Fruit fly (Drosophila melanogaster) whole organism, embryonic: ENCODE results near the gene CG12057.

Experiments used
- Asciz ChIP-seq: fragments of 200-800 bp; sonication (Bioruptor generic); optimal IDR thresholded peaks from 2 replicates; lab custom pipeline; 2017; ENCODE audit warnings: missing biosample characterization, mild to moderate bottlenecking, missing genetic modification characterization, missing genetic modification reagents
- Awh ChIP-seq: fragments of 200-800 bp; sonication (Bioruptor generic); IDR thresholded peaks from 2 replicates; pipeline ENCODE4, ENCODE4 v1.3.6; 2022; ENCODE audit warnings: missing biosample characterization, missing genetic modification characterization
- Blimp-1 ChIP-seq: fragments of 200-800 bp; sonication (Bioruptor generic); optimal IDR thresholded peaks from 3 replicates; lab custom pipeline; 2018; ENCODE audit warnings: missing biosample characterization, missing genetic modification characterization, mild to moderate bottlenecking, moderate library complexity, missing genetic modification reagents
- CG11247 ChIP-seq: fragments of 200-800 bp; sonication (Bioruptor generic); IDR thresholded peaks from 2 replicates; pipeline ENCODE4 v1.3.6; 2022; ENCODE audit warnings: missing biosample characterization, missing genetic modification characterization
- CG11398 ChIP-seq: fragments of 200-800 bp; sonication (Bioruptor generic); optimal IDR thresholded peaks from 2 replicates; lab custom pipeline; 2016; ENCODE audit warnings: missing biosample characterization, missing genetic modification characterization
- CG1233 ChIP-seq: fragments of 200-800 bp; sonication (Bioruptor generic); optimal IDR thresholded peaks from 4 replicates; lab custom pipeline; 2018; ENCODE audit warnings: missing biosample characterization, mild to moderate bottlenecking, missing genetic modification characterization
- CG12942 ChIP-seq: fragments of 200-800 bp; sonication (Bioruptor generic); optimal IDR thresholded peaks from 3 replicates; lab custom pipeline; 2016; ENCODE audit warnings: missing biosample characterization, missing genetic modification characterization
- CG13287 ChIP-seq: fragments of 200-800 bp; sonication (Bioruptor generic); IDR thresholded peaks from 2 replicates; pipeline ENCODE4 v1.3.6; 2022; ENCODE audit warnings: missing biosample characterization, missing genetic modification characterization; ENCODE audit not compliant: partially characterized antibody
- CG1529 ChIP-seq: fragments of 200-800 bp; sonication (Bioruptor generic); optimal IDR thresholded peaks from 3 replicates; lab custom pipeline; 2018; ENCODE audit warnings: missing biosample characterization, missing genetic modification characterization
- CG1647 ChIP-seq: fragments of 200-800 bp; sonication (Bioruptor generic); optimal IDR thresholded peaks from 3 replicates; lab custom pipeline; 2016; ENCODE audit warnings: missing biosample characterization, missing genetic modification characterization
- CG17829 ChIP-seq: fragments of 200-800 bp; optimal IDR thresholded peaks from 2 replicates; lab custom pipeline; 2019; ENCODE audit warnings: missing biosample characterization, mild to moderate bottlenecking, missing genetic modification characterization, moderate library complexity
- CG1792 ChIP-seq: fragments of 200-800 bp; sonication (Bioruptor generic); optimal IDR thresholded peaks from 2 replicates; lab custom pipeline; 2016; ENCODE audit warnings: missing biosample characterization, missing genetic modification characterization
- CG1832 ChIP-seq: fragments of 200-800 bp; sonication (Bioruptor generic); optimal IDR thresholded peaks from 2 replicates; lab custom pipeline; 2017; ENCODE audit warnings: missing biosample characterization, mild to moderate bottlenecking, missing genetic modification characterization, inconsistent platforms
- CG3281 ChIP-seq: fragments of 200-800 bp; sonication (Bioruptor generic); optimal IDR thresholded peaks from 3 replicates; lab custom pipeline; 2017; ENCODE audit warnings: missing biosample characterization, mild to moderate bottlenecking, missing genetic modification characterization
- CG4328 ChIP-seq: fragments of 200-800 bp; sonication (Bioruptor generic); optimal IDR thresholded peaks from 3 replicates; lab custom pipeline; 2017; ENCODE audit warnings: missing biosample characterization, missing genetic modification reagents, missing genetic modification characterization
- CG4707 ChIP-seq: fragments of 200-800 bp; sonication (Bioruptor generic); optimal IDR thresholded peaks from 2 replicates; lab custom pipeline; 2018; ENCODE audit warnings: missing biosample characterization, mild to moderate bottlenecking, missing genetic modification characterization, moderate library complexity
- CG4820 ChIP-seq: fragments of 200-800 bp; sonication (Bioruptor generic); optimal IDR thresholded peaks from 3 replicates; lab custom pipeline; 2016; ENCODE audit warnings: missing biosample characterization, missing genetic modification characterization
- CG5953 ChIP-seq: fragments of 200-800 bp; sonication (Bioruptor generic); IDR thresholded peaks from 2 replicates; pipeline ENCODE4 v1.3.6; 2022; ENCODE audit warnings: missing biosample characterization, missing genetic modification characterization
- CG6765 ChIP-seq: fragments of 200-800 bp; sonication (Bioruptor generic); optimal IDR thresholded peaks from 3 replicates; lab custom pipeline; 2017; ENCODE audit warnings: missing biosample characterization, mild to moderate bottlenecking, missing genetic modification characterization
- CG7271 ChIP-seq: fragments of 200-800 bp; sonication (Bioruptor generic); optimal IDR thresholded peaks from 2 replicates; lab custom pipeline; 2018; ENCODE audit warnings: missing biosample characterization, mild to moderate bottlenecking, missing genetic modification characterization, moderate library complexity
- CG7987 ChIP-seq: fragments of 200-800 bp; sonication (Bioruptor generic); optimal IDR thresholded peaks from 2 replicates; lab custom pipeline; 2018; ENCODE audit warnings: missing biosample characterization, mild to moderate bottlenecking, missing genetic modification characterization, moderate library complexity
- Chrac-16 ChIP-seq: fragments of 200-800 bp; sonication (Bioruptor generic); optimal IDR thresholded peaks from 3 replicates; lab custom pipeline; 2016; ENCODE audit warnings: missing biosample characterization, missing genetic modification characterization
- Ets65A ChIP-seq: fragments of 200-800 bp; sonication (Bioruptor generic); peaks from one replicate; lab custom pipeline; 2016; ENCODE audit warnings: missing biosample characterization, missing genetic modification characterization
- HmgD ChIP-seq: fragments of 200-800 bp; sonication (Bioruptor generic); optimal IDR thresholded peaks from 3 replicates; lab custom pipeline; 2016; ENCODE audit warnings: missing biosample characterization, missing genetic modification characterization
- Hr51 ChIP-seq, 2 experiments: fragments of 200-800 bp; sonication (Bioruptor generic); optimal IDR thresholded peaks; 2 replicates in 1 of 2; 3 replicates in 1 of 2; lab custom pipeline; 2016 to 2018; ENCODE audit warnings: missing biosample characterization in 2 of 2, missing genetic modification characterization in 2 of 2, mild to moderate bottlenecking in 1 of 2, moderate library complexity in 1 of 2
- Oaz ChIP-seq: fragments of 200-800 bp; sonication (Bioruptor generic); IDR thresholded peaks from 2 replicates; pipeline ENCODE4 v1.3.6; 2022; ENCODE audit warnings: missing biosample characterization, missing genetic modification characterization
- Pdp1 ChIP-seq, 2 experiments: fragments of 200-800 bp; sonication (Bioruptor generic); optimal IDR thresholded peaks; 3 replicates each; lab custom pipeline; 2016; ENCODE audit warnings: missing biosample characterization in 2 of 2, missing genetic modification characterization in 2 of 2, mild to moderate bottlenecking in 1 of 2, moderate library complexity in 1 of 2
- Ptx1 ChIP-seq: fragments of 200-800 bp; sonication (Bioruptor generic); IDR thresholded peaks from 2 replicates; pipeline ENCODE4 v1.3.6; 2022; ENCODE audit warnings: missing biosample characterization, missing genetic modification characterization
- Taf1 ChIP-seq: fragments of 200-800 bp; sonication (Bioruptor generic); IDR thresholded peaks from 2 replicates; pipeline ENCODE4 v1.3.6; 2022; ENCODE audit warnings: missing biosample characterization, missing genetic modification characterization
- Vsx1 ChIP-seq: fragments of 200-800 bp; sonication (Bioruptor generic); optimal IDR thresholded peaks from 2 replicates; lab custom pipeline; 2017; ENCODE audit warnings: missing biosample characterization, mild to moderate bottlenecking, missing genetic modification characterization, missing genetic modification reagents
- bbx ChIP-seq: fragments of 200-800 bp; sonication (Bioruptor generic); IDR thresholded peaks from 2 replicates; pipeline ENCODE4 v1.3.6; 2022; ENCODE audit warnings: missing biosample characterization, missing genetic modification characterization; ENCODE audit not compliant: partially characterized antibody
- bcd ChIP-seq: fragments of 200-800 bp; sonication (Bioruptor generic); optimal IDR thresholded peaks from 2 replicates; lab custom pipeline; 2017; ENCODE audit warnings: missing biosample characterization, mild to moderate bottlenecking, missing genetic modification characterization
- bowl ChIP-seq: fragments of 200-800 bp; sonication (Bioruptor generic); IDR thresholded peaks from 2 replicates; pipeline ENCODE4 v1.3.6; 2022; ENCODE audit warnings: missing biosample characterization, missing genetic modification characterization
- cas ChIP-seq: fragments of 200-800 bp; sonication (Bioruptor generic); IDR thresholded peaks from 2 replicates; pipeline ENCODE4 v1.3.6; 2022; ENCODE audit warnings: missing biosample characterization, missing genetic modification characterization
- cato ChIP-seq: fragments of 200-800 bp; sonication (Bioruptor generic); optimal IDR thresholded peaks from 2 replicates; lab custom pipeline; 2016; ENCODE audit warnings: missing biosample characterization, missing genetic modification characterization, borderline replicate concordance
- caup ChIP-seq: fragments of 200-800 bp; sonication (Bioruptor generic); optimal IDR thresholded peaks from 3 replicates; lab custom pipeline; 2017; ENCODE audit warnings: missing biosample characterization, mild to moderate bottlenecking, missing genetic modification characterization, moderate library complexity; ENCODE audit not compliant: severe bottlenecking
- danr ChIP-seq: fragments of 200-800 bp; sonication (Bioruptor generic); IDR thresholded peaks from 2 replicates; pipeline ENCODE4 v1.3.6; 2022; ENCODE audit warnings: missing biosample characterization, missing genetic modification characterization
- dimm ChIP-seq: fragments of 200-800 bp; sonication (Bioruptor generic); IDR thresholded peaks from 2 replicates; pipeline ENCODE4 v1.3.6; 2022; ENCODE audit warnings: missing biosample characterization, missing genetic modification characterization
- ham ChIP-seq: fragments of 200-800 bp; sonication (Bioruptor generic); IDR thresholded peaks from 2 replicates; pipeline ENCODE4 v1.3.6; 2022; ENCODE audit warnings: missing biosample characterization, missing genetic modification characterization
- her ChIP-seq: fragments of 200-800 bp; sonication (Bioruptor generic); optimal IDR thresholded peaks from 2 replicates; lab custom pipeline; 2016; ENCODE audit warnings: missing biosample characterization, missing genetic modification characterization
- lbe ChIP-seq: fragments of 200-800 bp; sonication (Bioruptor generic); optimal IDR thresholded peaks from 2 replicates; lab custom pipeline; 2016; ENCODE audit warnings: missing biosample characterization, mild to moderate bottlenecking, missing genetic modification characterization
- nmo ChIP-seq: fragments of 200-800 bp; sonication (Bioruptor generic); optimal IDR thresholded peaks from 2 replicates; lab custom pipeline; 2018; ENCODE audit warnings: missing biosample characterization, mild to moderate bottlenecking, missing genetic modification characterization, moderate library complexity
- odd ChIP-seq: fragments of 200-800 bp; sonication (Bioruptor generic); optimal IDR thresholded peaks from 2 replicates; lab custom pipeline; 2017; ENCODE audit warnings: missing biosample characterization, mild to moderate bottlenecking, missing genetic modification characterization
- onecut ChIP-seq: fragments of 200-800 bp; sonication (Bioruptor generic); IDR thresholded peaks from 2 replicates; pipeline ENCODE4 v1.3.6; 2022; ENCODE audit warnings: missing biosample characterization, missing genetic modification characterization
- p53 ChIP-seq: fragments of 200-800 bp; sonication (Bioruptor generic); optimal IDR thresholded peaks from 2 replicates; lab custom pipeline; 2016; ENCODE audit warnings: missing biosample characterization, missing genetic modification characterization
- sd ChIP-seq: fragments of 200-800 bp; sonication (Bioruptor generic); optimal IDR thresholded peaks from 3 replicates; lab custom pipeline; 2018; ENCODE audit warnings: missing biosample characterization, mild to moderate bottlenecking, missing genetic modification characterization, moderate library complexity
- seq ChIP-seq: fragments of 200-800 bp; sonication (Bioruptor generic); IDR thresholded peaks from 2 replicates; pipeline ENCODE4 v1.3.6; 2022; ENCODE audit warnings: missing biosample characterization, missing genetic modification characterization
- slp2 ChIP-seq: fragments of 200-800 bp; sonication (Bioruptor generic); optimal IDR thresholded peaks from 2 replicates; lab custom pipeline; 2016; ENCODE audit warnings: missing biosample characterization, missing genetic modification characterization
- sna ChIP-seq: fragments of 200-800 bp; sonication (Bioruptor generic); IDR thresholded peaks from 2 replicates; pipeline ENCODE4 v1.3.6; 2022; ENCODE audit warnings: missing biosample characterization, missing genetic modification characterization; ENCODE audit not compliant: partially characterized antibody

Gene CG12057

dm6 chrX:9201866-9202681, 10.6 kb downstream of the CG12057 start (continued):
- peak; percentile 56; the same call in 1 of the 2 replicates for TF ChIP-seq dimm
- peak; percentile 87 for TF ChIP-seq caup (GFP tag; lab: Kevin White, UChicago)
- no peak for TF ChIP-seq CG7271 (tag; lab: Kevin White, UChicago)
- TF ChIP-seq Asciz (GFP tag; lab: Kevin White, UChicago), result no peak
- no peak for TF ChIP-seq CG1832 (GFP tag; lab: Kevin White, UChicago)
- TF ChIP-seq CG17829 (tag; lab: Kevin White, UChicago), result peak; percentile 41
- no peak for TF ChIP-seq CG1529 (GFP tag; lab: Kevin White, UChicago)
- peak; percentile 78 for TF ChIP-seq CG6765
- no peak for TF ChIP-seq CG4820
- TF ChIP-seq lbe (GFP tag; lab: Kevin White, UChicago), result no peak
- TF ChIP-seq sd (tag; lab: Kevin White, UChicago), result peak; percentile 65
- no peak for TF ChIP-seq her (GFP tag; lab: Kevin White, UChicago)
- TF ChIP-seq CG12942 (GFP tag; lab: Kevin White, UChicago), result no peak
- TF ChIP-seq danr (GFP tag; lab: Robert Waterston, UW), result peak; percentile 72
- TF ChIP-seq bcd (GFP tag; lab: Kevin White, UChicago), result peak; percentile 84
- TF ChIP-seq nmo (GFP tag; lab: Kevin White, UChicago), result peak; percentile 53
- TF ChIP-seq CG3281 (GFP tag; lab: Kevin White, UChicago), result peak; percentile 88
- peak; percentile 58 for TF ChIP-seq CG1233 (GFP tag; lab: Kevin White, UChicago)
- TF ChIP-seq bbx (GFP tag; lab: Robert Waterston, UW), result no peak
- no peak for TF ChIP-seq CG4707 (GFP tag; lab: Kevin White, UChicago)
- no peak for TF ChIP-seq slp2
- no peak for TF ChIP-seq Ets65A (GFP tag; lab: Kevin White, UChicago)
- TF ChIP-seq CG4328 (GFP tag; lab: Kevin White, UChicago), result peak; percentile 43
- peak; percentile 2 to 76 for TF ChIP-seq Hr51 (GFP tag; optimal IDR thresholded peaks at IDR 0.05; lab: Kevin White, UChicago)
- TF ChIP-seq seq (GFP tag; lab: Robert Waterston, UW), result no peak
- no peak for TF ChIP-seq CG11398 (GFP tag; lab: Kevin White, UChicago)
- no peak for TF ChIP-seq sna (GFP tag; lab: Robert Waterston, UW)
- TF ChIP-seq Chrac-16, result peak; percentile 40
- peak; percentile 76 for TF ChIP-seq cas (GFP tag; lab: Robert Waterston, UW)
- no peak for TF ChIP-seq cato (GFP tag; lab: Kevin White, UChicago)
- TF ChIP-seq Awh, result 0 out of 2 replicates have a peak, but pooled peaks have one; percentile 19
- TF ChIP-seq CG1792 (GFP tag; lab: Kevin White, UChicago), result no peak
- 0 out of 2 replicates have a peak, but pooled peaks have one; percentile 19 for TF ChIP-seq Oaz (GFP tag; lab: Robert Waterston, UW)
- TF ChIP-seq Taf1 (GFP tag; lab: Robert Waterston, UW), result peak; percentile 71
- peak; percentile 88 for TF ChIP-seq CG11247 (GFP tag; lab: Robert Waterston, UW)
- TF ChIP-seq Blimp-1, result peak; percentile 51
- no peak for TF ChIP-seq CG1647 (GFP tag; lab: Kevin White, UChicago)
- TF ChIP-seq ham (GFP tag; lab: Robert Waterston, UW), result peak; percentile 79
- TF ChIP-seq CG5953 (GFP tag; lab: Robert Waterston, UW), result no peak
- TF ChIP-seq HmgD, result no peak
- TF ChIP-seq CG13287 (GFP tag; lab: Robert Waterston, UW), result no peak
- TF ChIP-seq Pdp1 (GFP tag; optimal IDR thresholded peaks at IDR 0.05; lab: Kevin White, UChicago), result no peak
- peak; percentile 47; the same call in 1 of the 2 replicates for TF ChIP-seq onecut (GFP tag; lab: Robert Waterston, UW)
- peak; percentile 58; the same call in 1 of the 2 replicates for TF ChIP-seq bowl (GFP tag; lab: Robert Waterston, UW)
- no peak for TF ChIP-seq Vsx1 (GFP tag; lab: Kevin White, UChicago)
- TF ChIP-seq Ptx1 (GFP tag; lab: Robert Waterston, UW), result peak; percentile 79
- TF ChIP-seq p53, result no peak
- peak; percentile 58 for TF ChIP-seq odd (GFP tag; lab: Kevin White, UChicago)
- TF ChIP-seq CG7987 (GFP tag; lab: Kevin White, UChicago), result peak; percentile 71
